Fruit fly (Drosophila melanogaster): ENCODE results near the gene cyst.

Gene cyst

dm6 chr2L:19546869-19547710 lies 38.5 kb upstream of the cyst start, which contains the start of gene CG10337 (continued):
- TF ChIP-seq psq (GFP tag; optimal IDR thresholded peaks at IDR 0.05) (peak; percentile 86), CG12659 (GFP tag; optimal IDR thresholded peaks at IDR 0.05) (peak; percentile 68), CG7987 (GFP tag; optimal IDR thresholded peaks at IDR 0.05) (peak; percentile 60), CG12071 (GFP tag; optimal IDR thresholded peaks at IDR 0.05) (peak; percentile 60), Six4 (GFP tag; optimal IDR thresholded peaks at IDR 0.05) (peak; percentile 18), CG17568 (GFP tag; optimal IDR thresholded peaks at IDR 0.05) (peak; percentile 28), gem (tag; optimal IDR thresholded peaks at IDR 0.05) (peak; percentile 70), gt (GFP tag; IDR thresholded peaks at IDR 0.05) (no peak), chinmo (GFP tag; IDR thresholded peaks at IDR 0.05; ENCODE audit: partially characterized antibody) (0 out of 4 replicates have a peak, but pooled peaks have one; percentile 32), CG9727 (GFP tag; optimal IDR thresholded peaks at IDR 0.05) (peak; percentile 57), sug (tag; optimal IDR thresholded peaks at IDR 0.05) (peak; percentile 79), CG33213 (GFP tag; optimal IDR thresholded peaks at IDR 0.05) (no peak), CG1603 (tag; optimal IDR thresholded peaks at IDR 0.05) (peak; percentile 32), HHEX (GFP tag; optimal IDR thresholded peaks at IDR 0.05) (peak; percentile 40), rib (GFP tag; IDR thresholded peaks at IDR 0.05) (peak; percentile 83), CG11398 (GFP tag; optimal IDR thresholded peaks at IDR 0.05) (peak; percentile 31), CG6683 (GFP tag; optimal IDR thresholded peaks at IDR 0.05) (peak; percentile 6), nerfin-1 (tag; optimal IDR thresholded peaks at IDR 0.05) (peak; percentile 34), Trl (optimal IDR thresholded peaks at IDR 0.05) (peak in 1 of 2 experiments; percentile 1), Trl (GFP tag; optimal IDR thresholded peaks at IDR 0.05) (no peak), sc (optimal IDR thresholded peaks at IDR 0.05) (no peak), sc (GFP tag; optimal IDR thresholded peaks at IDR 0.05) (no peak), gcm (GFP tag; optimal IDR thresholded peaks at IDR 0.05) (peak; percentile 5), bowl (GFP tag; IDR thresholded peaks at IDR 0.05) (no peak), CG17802 (tag; optimal IDR thresholded peaks at IDR 0.05) (no peak), Hr51 (GFP tag; optimal IDR thresholded peaks at IDR 0.05) (peak in 1 of 2 experiments; percentile 73), Sin3A (optimal IDR thresholded peaks at IDR 0.05) (no peak), CG7271 (tag; optimal IDR thresholded peaks at IDR 0.05) (no peak), CG2199 (GFP tag; IDR thresholded peaks at IDR 0.05) (peak; percentile 64; the same call in 1 of the 3 replicates), ara (GFP tag; IDR thresholded peaks at IDR 0.05) (peak; percentile 48), shn (GFP tag; optimal IDR thresholded peaks at IDR 0.05) (peak; percentile 13), stwl (tag; optimal IDR thresholded peaks at IDR 0.05) (no peak), kay (GFP tag; optimal IDR thresholded peaks at IDR 0.05) (peak; percentile 53), disco-r (GFP tag; optimal IDR thresholded peaks at IDR 0.05) (peak; percentile 10), CG8290 (GFP tag; optimal IDR thresholded peaks at IDR 0.05) (no peak), CG8290 (tag; optimal IDR thresholded peaks at IDR 0.05) (peak in 1 of 2 experiments; percentile 77), Med (GFP tag) (peak; percentile 83), fd64A (GFP tag; optimal IDR thresholded peaks at IDR 0.05) (peak; percentile 23), H2.0 (GFP tag; IDR thresholded peaks at IDR 0.05) (no peak), CG4820 (GFP tag; optimal IDR thresholded peaks at IDR 0.05) (peak; percentile 7), CG15601 (tag; optimal IDR thresholded peaks at IDR 0.05) (peak; percentile 34), CG31441 (GFP tag; IDR thresholded peaks at IDR 0.05) (peak; percentile 16; the same call in 1 of the 2 replicates), schlank (tag; optimal IDR thresholded peaks at IDR 0.05) (peak; percentile 17)
